Worm (Caenorhabditis elegans): ENCODE measurements around the gene sqv-4.

DNA sequence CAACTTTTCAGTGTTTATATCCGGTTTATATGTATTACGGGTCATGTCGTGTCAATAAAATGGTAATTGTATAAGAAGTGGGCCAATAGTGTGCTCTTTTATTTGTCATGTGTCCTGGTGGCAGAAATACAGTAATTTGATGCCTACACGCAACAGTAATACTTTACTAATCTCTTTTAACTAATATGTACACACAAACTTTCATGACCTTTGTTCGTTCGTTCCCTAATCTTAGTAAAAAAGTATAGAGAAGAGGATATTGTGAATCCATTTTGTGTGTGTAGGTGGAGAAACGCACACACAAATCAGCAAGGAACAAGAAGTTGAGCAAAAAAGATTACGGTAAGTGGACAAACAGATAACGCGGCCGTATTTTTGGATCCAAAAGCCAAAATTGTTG, 9.6 kb upstream of the sqv-4 start:
- TF ChIP-seq ama-1 (optimal IDR thresholded peaks at IDR 0.05) (no peak), odd-2 (tag; optimal IDR thresholded peaks at IDR 0.05) (no peak), ceh-22 (tag; optimal IDR thresholded peaks at IDR 0.05) (no peak), ceh-48 (tag; optimal IDR thresholded peaks at IDR 0.05) (no peak), fax-1 (tag; optimal IDR thresholded peaks at IDR 0.05) (no peak), tbx-7 (tag; optimal IDR thresholded peaks at IDR 0.05) (no peak), zip-5 (tag; optimal IDR thresholded peaks at IDR 0.05) (no peak), ahr-1 (tag; optimal IDR thresholded peaks at IDR 0.05) (no peak), fkh-10 (GFP tag; optimal IDR thresholded peaks at IDR 0.05) (no peak), ceh-18 (tag; optimal IDR thresholded peaks at IDR 0.05) (no peak), hlh-30 (tag; optimal IDR thresholded peaks at IDR 0.05; ENCODE audit: insufficient read depth) (no peak), madf-2 (tag; optimal IDR thresholded peaks at IDR 0.05) (no peak), tbx-2 (tag; optimal IDR thresholded peaks at IDR 0.05) (no peak)
